Fruit fly (Drosophila melanogaster): ENCODE measurements around the gene Iru.

The Iru gene

dm6 chr3R:9006129-9006528 is at the start of gene Iru, which contains the start of gene Prosbeta3:
Iru (plus strand) TSS chr3R:9006456.
Prosbeta3 (minus strand) TSS chr3R:9006226.
- TF ChIP-seq Myc (optimal IDR thresholded peaks at IDR 0.05) (peak; percentile 7), tai (GFP tag; optimal IDR thresholded peaks at IDR 0.05) (no peak), Rel (GFP tag; optimal IDR thresholded peaks at IDR 0.05) (no peak), Rel (tag; optimal IDR thresholded peaks at IDR 0.05) (peak; percentile 21)

DNA sequence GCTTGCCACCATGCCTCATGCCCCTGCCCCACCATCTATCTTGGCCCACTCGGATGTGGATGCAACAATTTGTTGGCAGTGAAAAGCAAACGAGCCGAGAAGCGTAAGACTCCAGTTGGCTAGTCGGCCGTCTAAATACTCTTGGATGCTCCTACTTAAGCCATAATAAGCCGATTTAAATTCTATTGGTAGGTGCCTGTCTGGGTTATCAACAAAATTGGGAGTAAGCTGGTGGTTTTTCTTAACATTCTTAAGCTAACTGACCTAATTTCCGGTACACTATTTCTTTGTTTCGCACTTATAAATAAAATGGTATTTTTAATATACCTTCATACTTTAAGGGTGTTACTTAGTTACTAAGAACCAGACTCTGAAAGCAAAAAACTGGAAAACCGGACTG is 48.5 kb upstream of the Iru start:
- TF ChIP-seq Hnf4 (GFP tag; optimal IDR thresholded peaks at IDR 0.05) (no peak), fru (GFP tag; optimal IDR thresholded peaks at IDR 0.05) (peak; percentile 14), Sp1 (GFP tag; optimal IDR thresholded peaks at IDR 0.05) (peak; percentile 47), GATAd (GFP tag; optimal IDR thresholded peaks at IDR 0.05) (no peak), woc (GFP tag; optimal IDR thresholded peaks at IDR 0.05) (peak; percentile 90), psq (GFP tag; optimal IDR thresholded peaks at IDR 0.05) (peak; percentile 66), br (GFP tag; optimal IDR thresholded peaks at IDR 0.05) (peak; percentile 27), OdsH (GFP tag; optimal IDR thresholded peaks at IDR 0.05) (peak; percentile 34), HLH106 (tag; optimal IDR thresholded peaks at IDR 0.05) (peak; percentile 47), h (GFP tag; optimal IDR thresholded peaks at IDR 0.05) (peak; percentile 41), foxo (GFP tag; optimal IDR thresholded peaks at IDR 0.05) (peak in 1 of 2 experiments; percentile 33), rgr (GFP tag; optimal IDR thresholded peaks at IDR 0.05) (peak; percentile 13), pan (optimal IDR thresholded peaks at IDR 0.05) (no peak), sage (GFP tag; optimal IDR thresholded peaks at IDR 0.05) (no peak), sv (GFP tag; optimal IDR thresholded peaks at IDR 0.05) (no peak)

dm6 chr3R:8958300-8958699 is 48.0 kb upstream of the Iru start:
- TF ChIP-seq Hr78 (GFP tag; optimal IDR thresholded peaks at IDR 0.05), result no peak
- TF ChIP-seq Dfd (GFP tag; optimal IDR thresholded peaks at IDR 0.05), result no peak
- TF ChIP-seq sv (GFP tag; optimal IDR thresholded peaks at IDR 0.05), result no peak
- TF ChIP-seq psq (GFP tag; optimal IDR thresholded peaks at IDR 0.05), result no peak
- TF ChIP-seq Vsx2 (GFP tag; optimal IDR thresholded peaks at IDR 0.05; ENCODE audit: partially characterized antibody), result no peak
- TF ChIP-seq CrebA (GFP tag; optimal IDR thresholded peaks at IDR 0.05; ENCODE audit: borderline replicate concordance), result no peak
- no peak for TF ChIP-seq lola (GFP tag; optimal IDR thresholded peaks at IDR 0.05)
- TF ChIP-seq rgr (GFP tag; optimal IDR thresholded peaks at IDR 0.05), result no peak
- TF ChIP-seq woc (GFP tag; optimal IDR thresholded peaks at IDR 0.05), result no peak
- TF ChIP-seq tai (GFP tag; optimal IDR thresholded peaks at IDR 0.05), result no peak
- TF ChIP-seq Hr83 (GFP tag; optimal IDR thresholded peaks at IDR 0.05; ENCODE audit: poor library complexity, severe bottlenecking), result no peak

DNA sequence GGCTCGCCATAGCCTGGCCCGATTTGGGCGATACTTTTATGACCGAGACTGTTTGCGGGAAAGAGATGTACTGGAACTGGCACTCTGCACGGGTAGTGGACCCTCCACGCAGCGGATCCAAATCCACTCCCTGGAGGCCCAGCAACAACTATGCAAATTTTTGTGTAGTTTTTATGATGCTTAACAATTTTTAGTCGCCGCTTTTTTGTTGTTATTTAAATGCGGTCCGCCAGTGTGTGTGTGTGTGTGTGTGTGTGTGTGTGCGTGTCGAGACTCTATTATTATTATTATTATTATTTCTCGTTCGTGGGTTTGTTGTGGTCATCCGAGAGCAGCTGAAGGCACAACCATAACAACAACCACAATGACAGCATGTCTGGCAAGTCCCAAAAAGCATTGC is 47.1 kb upstream of the Iru start:
- no peak for TF ChIP-seq sv (GFP tag; optimal IDR thresholded peaks at IDR 0.05)
- TF ChIP-seq Dfd (GFP tag; optimal IDR thresholded peaks at IDR 0.05), result peak; percentile 84

DNA sequence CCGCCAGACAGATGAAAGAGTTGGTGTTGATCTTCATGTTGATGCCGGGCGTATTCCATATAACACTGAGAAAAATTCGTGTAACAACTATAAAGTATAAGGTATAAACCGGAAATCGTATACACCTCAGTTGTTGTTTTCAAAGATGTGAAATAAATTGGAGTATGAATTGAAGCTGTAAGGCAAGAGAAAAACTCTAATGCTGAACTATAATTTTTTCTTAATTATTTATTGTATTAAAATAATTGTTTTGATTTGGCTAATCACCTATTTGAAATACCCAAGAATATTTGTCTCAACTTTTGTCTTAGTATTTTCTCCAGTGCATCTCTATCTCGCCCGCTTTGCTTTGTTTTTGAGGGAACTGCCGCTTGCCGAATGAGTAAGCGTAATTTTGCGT is 45.9 kb upstream of the Iru start:
- TF ChIP-seq CG9705 (GFP tag; optimal IDR thresholded peaks at IDR 0.05) (no peak), foxo (GFP tag; optimal IDR thresholded peaks at IDR 0.05) (peak in 1 of 2 experiments; percentile 10), h (GFP tag; optimal IDR thresholded peaks at IDR 0.05) (peak; percentile 17), ey (GFP tag; optimal IDR thresholded peaks at IDR 0.05) (no peak), jim (GFP tag; optimal IDR thresholded peaks at IDR 0.05) (no peak), sv (GFP tag; optimal IDR thresholded peaks at IDR 0.05) (no peak), CG32264 (GFP tag; optimal IDR thresholded peaks at IDR 0.05) (no peak), Vsx2 (GFP tag; optimal IDR thresholded peaks at IDR 0.05; ENCODE audit: partially characterized antibody) (no peak), Hr83 (GFP tag; optimal IDR thresholded peaks at IDR 0.05; ENCODE audit: poor library complexity, severe bottlenecking) (no peak), GATAd (GFP tag; optimal IDR thresholded peaks at IDR 0.05) (no peak), Dif (GFP tag; optimal IDR thresholded peaks at IDR 0.05; ENCODE audit: partially characterized antibody) (no peak), Hr78 (GFP tag; optimal IDR thresholded peaks at IDR 0.05) (no peak), Abd-B (GFP tag; optimal IDR thresholded peaks at IDR 0.05) (no peak), HLH106 (tag; optimal IDR thresholded peaks at IDR 0.05) (no peak), Sp1 (GFP tag; optimal IDR thresholded peaks at IDR 0.05) (peak; percentile 4), usp (GFP tag; optimal IDR thresholded peaks at IDR 0.05) (no peak), N (GFP tag; optimal IDR thresholded peaks at IDR 0.05) (no peak), sage (GFP tag; optimal IDR thresholded peaks at IDR 0.05) (no peak), Myc (optimal IDR thresholded peaks at IDR 0.05) (no peak), psq (GFP tag; optimal IDR thresholded peaks at IDR 0.05) (no peak), br (GFP tag; optimal IDR thresholded peaks at IDR 0.05) (no peak), rgr (GFP tag; optimal IDR thresholded peaks at IDR 0.05) (peak; percentile 12), fru (GFP tag; optimal IDR thresholded peaks at IDR 0.05) (no peak)

Data from whole organism, wandering third instar larva.